Fruit fly (Drosophila melanogaster) S2 (cell line): Measurements from ENCODE around the gene CG13737.

Experiments used
- CG8478 ChIP-seq: fragments of >200 bp; optimal IDR thresholded peaks from 2 replicates; lab custom pipeline; 2018
- CTCF ChIP-seq, 2 experiments: fragments of >200 bp; optimal IDR thresholded peaks; 2 replicates each; lab custom pipeline; 2018

DNA sequence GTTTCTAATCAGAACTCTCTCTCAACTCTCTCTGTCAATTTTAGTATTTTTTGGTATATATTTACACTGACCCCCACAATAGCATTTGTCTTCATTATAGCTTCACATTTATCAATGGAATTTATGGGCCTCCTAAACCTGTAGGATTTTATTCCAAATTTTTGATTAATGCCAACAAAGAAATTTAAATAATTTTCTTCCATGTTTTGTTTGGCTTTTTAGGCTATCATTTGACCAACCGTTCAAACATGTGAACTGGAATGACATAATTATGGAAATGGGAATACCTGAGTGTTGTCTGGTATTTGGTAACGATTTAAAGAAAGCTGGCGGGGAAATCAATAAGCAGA, 41.8 kb downstream of the CG13737 start:
- TF ChIP-seq CTCF (optimal IDR thresholded peaks at IDR 0.05; lab: Kevin White, UChicago) (no peak), CG8478 (lab: Kevin White, UChicago) (no peak)
